Fruit fly (Drosophila melanogaster) whole organism, embryonic: ENCODE results near the gene CG31798.
A peak's percentile ranks its signal among the peaks of the same experiment; 100 is the strongest.

ENCODE experiments used
- Ada2b ChIP-seq: fragments of 200-800 bp; sonication (Bioruptor generic); IDR thresholded peaks from 2 replicates; pipeline ENCODE4 v1.3.6; 2022; ENCODE audit warnings: missing biosample characterization, missing genetic modification characterization
- Atf6 ChIP-seq: fragments of 200-800 bp; sonication (Bioruptor generic); IDR thresholded peaks from 2 replicates; pipeline ENCODE4 v1.3.6; 2022; ENCODE audit warnings: missing biosample characterization, missing genetic modification characterization
- B-H1 ChIP-seq: fragments of 200-800 bp; sonication (Bioruptor generic); IDR thresholded peaks from 3 replicates; pipeline ENCODE4 v1.3.6; 2022; ENCODE audit warnings: missing biosample characterization, missing genetic modification characterization
- CG10654 ChIP-seq: fragments of 200-800 bp; sonication (Bioruptor generic); optimal IDR thresholded peaks from 2 replicates; lab custom pipeline; 2016; ENCODE audit warnings: missing biosample characterization, missing genetic modification characterization
- CG13894 ChIP-seq: fragments of 200-800 bp; sonication (Bioruptor generic); optimal IDR thresholded peaks from 3 replicates; lab custom pipeline; 2018; ENCODE audit warnings: missing biosample characterization, mild to moderate bottlenecking, missing genetic modification characterization, moderate library complexity
- CG15479 ChIP-seq: fragments of 200-800 bp; sonication (Bioruptor generic); optimal IDR thresholded peaks from 3 replicates; lab custom pipeline; 2019; ENCODE audit warnings: missing biosample characterization, mild to moderate bottlenecking, missing genetic modification characterization, moderate library complexity
- CG1647 ChIP-seq: fragments of 200-800 bp; sonication (Bioruptor generic); optimal IDR thresholded peaks from 3 replicates; lab custom pipeline; 2016; ENCODE audit warnings: missing biosample characterization, missing genetic modification characterization
- CG17186 ChIP-seq: fragments of 200-800 bp; sonication (Bioruptor generic); optimal IDR thresholded peaks from 3 replicates; lab custom pipeline; 2017; ENCODE audit warnings: missing biosample characterization, missing genetic modification reagents, missing genetic modification characterization
- CG18262 ChIP-seq: fragments of 200-800 bp; optimal IDR thresholded peaks from 3 replicates; lab custom pipeline; 2019; ENCODE audit warnings: missing biosample characterization, mild to moderate bottlenecking, missing genetic modification characterization, moderate library complexity
- CG2120 ChIP-seq: fragments of 200-800 bp; sonication (Bioruptor generic); optimal IDR thresholded peaks from 3 replicates; lab custom pipeline; 2016; ENCODE audit warnings: missing biosample characterization, missing genetic modification characterization
- CG3995 ChIP-seq: fragments of 200-800 bp; sonication (Bioruptor generic); optimal IDR thresholded peaks from 3 replicates; lab custom pipeline; 2016; ENCODE audit warnings: missing biosample characterization, missing genetic modification characterization
- CG4820 ChIP-seq: fragments of 200-800 bp; sonication (Bioruptor generic); optimal IDR thresholded peaks from 3 replicates; lab custom pipeline; 2016; ENCODE audit warnings: missing biosample characterization, missing genetic modification characterization
- CG5180 ChIP-seq: fragments of 200-800 bp; sonication (Bioruptor generic); optimal IDR thresholded peaks from 3 replicates; lab custom pipeline; 2017; ENCODE audit warnings: missing biosample characterization, missing genetic modification characterization, mild to moderate bottlenecking, moderate library complexity, missing genetic modification reagents
- CG6854 ChIP-seq: fragments of 200-800 bp; sonication (Bioruptor generic); optimal IDR thresholded peaks from 3 replicates; lab custom pipeline; 2017; ENCODE audit warnings: missing biosample characterization, mild to moderate bottlenecking, missing genetic modification characterization
- CG7372 ChIP-seq: fragments of 200-800 bp; sonication (Bioruptor generic); IDR thresholded peaks from 2 replicates; pipeline ENCODE4 v1.3.6; 2022; ENCODE audit warnings: missing biosample characterization, missing genetic modification characterization
- CG7987 ChIP-seq: fragments of 200-800 bp; sonication (Bioruptor generic); optimal IDR thresholded peaks from 2 replicates; lab custom pipeline; 2018; ENCODE audit warnings: missing biosample characterization, mild to moderate bottlenecking, missing genetic modification characterization, moderate library complexity
- CG8478 ChIP-seq: fragments of >200 bp; optimal IDR thresholded peaks from 2 replicates; lab custom pipeline; 2018
- CG9215 ChIP-seq: fragments of 200-800 bp; sonication (Bioruptor generic); IDR thresholded peaks from 2 replicates; pipeline ENCODE4 v1.3.6; 2022; ENCODE audit warnings: missing biosample characterization, missing genetic modification characterization
- CHES-1-like ChIP-seq: fragments of 200-800 bp; sonication (Bioruptor generic); optimal IDR thresholded peaks from 2 replicates; lab custom pipeline; 2016; ENCODE audit warnings: missing biosample characterization, missing genetic modification characterization
- Camta ChIP-seq: fragments of 200-800 bp; sonication (Bioruptor generic); optimal IDR thresholded peaks from 2 replicates; lab custom pipeline; 2016; ENCODE audit warnings: missing biosample characterization, missing genetic modification characterization
- Chrac-16 ChIP-seq: fragments of 200-800 bp; sonication (Bioruptor generic); optimal IDR thresholded peaks from 3 replicates; lab custom pipeline; 2016; ENCODE audit warnings: missing biosample characterization, missing genetic modification characterization
- Elba2 ChIP-seq: fragments of 200-800 bp; sonication (Bioruptor generic); optimal IDR thresholded peaks from 3 replicates; lab custom pipeline; 2016; ENCODE audit warnings: missing biosample characterization, missing genetic modification characterization
- Fer1 ChIP-seq: fragments of 200-800 bp; sonication (Bioruptor generic); optimal IDR thresholded peaks from 2 replicates; lab custom pipeline; 2017; ENCODE audit warnings: missing biosample characterization, mild to moderate bottlenecking, missing genetic modification characterization
- Hand ChIP-seq: fragments of 200-800 bp; sonication (Bioruptor generic); optimal IDR thresholded peaks from 2 replicates; lab custom pipeline; 2017; ENCODE audit warnings: mild to moderate bottlenecking, missing biosample characterization, missing genetic modification reagents, missing genetic modification characterization
- Hmr ChIP-seq: fragments of 200-800 bp; sonication (Bioruptor generic); optimal IDR thresholded peaks from 3 replicates; lab custom pipeline; 2017; ENCODE audit warnings: mild to moderate bottlenecking, missing biosample characterization, missing genetic modification reagents, missing genetic modification characterization
- Hr39 ChIP-seq: fragments of >200 bp; optimal IDR thresholded peaks from 2 replicates; lab custom pipeline; 2017
- NFAT ChIP-seq: fragments of 200-800 bp; sonication (Bioruptor generic); IDR thresholded peaks from 2 replicates; pipeline ENCODE4 v1.3.6; 2022; ENCODE audit warnings: missing biosample characterization, missing genetic modification characterization
- PHDP ChIP-seq: fragments of 200-800 bp; sonication (Bioruptor generic); optimal IDR thresholded peaks from 3 replicates; lab custom pipeline; 2018; ENCODE audit warnings: missing biosample characterization, mild to moderate bottlenecking, missing genetic modification characterization, moderate library complexity
- Sin3A ChIP-seq: fragments of >200 bp; optimal IDR thresholded peaks from 2 replicates; lab custom pipeline; 2018
- TFAM ChIP-seq: fragments of 200-800 bp; sonication (Bioruptor generic); optimal IDR thresholded peaks from 2 replicates; lab custom pipeline; 2017; ENCODE audit warnings: missing biosample characterization, missing genetic modification characterization, inconsistent platforms
- bigmax ChIP-seq: fragments of 200-800 bp; sonication (Bioruptor generic); optimal IDR thresholded peaks from 2 replicates; lab custom pipeline; 2018; ENCODE audit warnings: missing biosample characterization, mild to moderate bottlenecking, missing genetic modification characterization
- ci ChIP-seq: fragments of 200-800 bp; sonication (Bioruptor generic); IDR thresholded peaks from 3 replicates; pipeline ENCODE4 v1.3.6; 2022; ENCODE audit warnings: missing biosample characterization, missing genetic modification characterization
- disco-r ChIP-seq: fragments of 200-800 bp; sonication (Bioruptor generic); optimal IDR thresholded peaks from 2 replicates; lab custom pipeline; 2016; ENCODE audit warnings: missing biosample characterization, missing genetic modification characterization
- esg ChIP-seq: fragments of 200-800 bp; sonication (Bioruptor generic); conservative IDR thresholded peaks from 2 replicates; pipeline ENCODE4 v1.3.6; 2022; ENCODE audit warnings: missing biosample characterization, missing genetic modification characterization
- ewg ChIP-seq: fragments of 200-800 bp; sonication (Bioruptor generic); optimal IDR thresholded peaks from 3 replicates; lab custom pipeline; 2017; ENCODE audit warnings: mild to moderate bottlenecking, missing biosample characterization, missing genetic modification reagents, missing genetic modification characterization
- fd64A ChIP-seq: fragments of 200-800 bp; sonication (Bioruptor generic); optimal IDR thresholded peaks from 3 replicates; lab custom pipeline; 2018; ENCODE audit warnings: missing biosample characterization, mild to moderate bottlenecking, missing genetic modification characterization
- ham ChIP-seq: fragments of 200-800 bp; sonication (Bioruptor generic); IDR thresholded peaks from 2 replicates; pipeline ENCODE4 v1.3.6; 2022; ENCODE audit warnings: missing biosample characterization, missing genetic modification characterization
- jumu ChIP-seq: fragments of 200-800 bp; sonication (Bioruptor generic); optimal IDR thresholded peaks from 3 replicates; lab custom pipeline; 2016; ENCODE audit warnings: missing biosample characterization, missing genetic modification characterization
- kah ChIP-seq: fragments of 200-800 bp; sonication (Bioruptor generic); optimal IDR thresholded peaks from 2 replicates; lab custom pipeline; 2018; ENCODE audit warnings: missing biosample characterization, mild to moderate bottlenecking, missing genetic modification characterization
- luna ChIP-seq: fragments of 200-800 bp; sonication (Bioruptor generic); optimal IDR thresholded peaks from 2 replicates; lab custom pipeline; 2016; ENCODE audit warnings: missing biosample characterization, missing genetic modification characterization
- oc ChIP-seq: fragments of 200-800 bp; sonication (Bioruptor generic); optimal IDR thresholded peaks from 2 replicates; lab custom pipeline; 2018; ENCODE audit warnings: missing biosample characterization, mild to moderate bottlenecking, missing genetic modification characterization, moderate library complexity
- odd ChIP-seq: fragments of 200-800 bp; sonication (Bioruptor generic); optimal IDR thresholded peaks from 2 replicates; lab custom pipeline; 2017; ENCODE audit warnings: missing biosample characterization, mild to moderate bottlenecking, missing genetic modification characterization
- onecut ChIP-seq: fragments of 200-800 bp; sonication (Bioruptor generic); IDR thresholded peaks from 2 replicates; pipeline ENCODE4 v1.3.6; 2022; ENCODE audit warnings: missing biosample characterization, missing genetic modification characterization
- pan ChIP-seq, 4 experiments: fragments of >200 bp in 3 of 4; fragments of 200-800 bp in 1 of 4; sonication (Bioruptor generic) in 1 of 4; optimal IDR thresholded peaks in 3 of 4; IDR thresholded peaks in 1 of 4; 2 replicates each; pipeline versions ENCODE4 v1.3.6 to Lab custom; 2017 to 2022; ENCODE audit warnings: missing biosample characterization in 2 of 4, missing genetic modification characterization in 2 of 4, mixed read lengths in 1 of 4
- pfk ChIP-seq: fragments of 200-800 bp; sonication (Bioruptor generic); optimal IDR thresholded peaks from 2 replicates; lab custom pipeline; 2018; ENCODE audit warnings: missing biosample characterization, mild to moderate bottlenecking, missing genetic modification characterization, moderate library complexity
- phol ChIP-seq: fragments of 200-800 bp; sonication (Bioruptor generic); optimal IDR thresholded peaks from 3 replicates; lab custom pipeline; 2018; ENCODE audit warnings: missing biosample characterization, mild to moderate bottlenecking, missing genetic modification characterization, moderate library complexity
- pros ChIP-seq: fragments of 200-800 bp; sonication (Bioruptor generic); optimal IDR thresholded peaks from 3 replicates; lab custom pipeline; 2019; ENCODE audit warnings: missing biosample characterization, mild to moderate bottlenecking, missing genetic modification characterization, moderate library complexity
- pzg ChIP-seq: fragments of 200-800 bp; sonication (Bioruptor generic); optimal IDR thresholded peaks from 3 replicates; lab custom pipeline; 2018; ENCODE audit warnings: missing biosample characterization, mild to moderate bottlenecking, missing genetic modification characterization, moderate library complexity
- sens-2 ChIP-seq: fragments of 200-800 bp; sonication (Bioruptor generic); IDR thresholded peaks from 2 replicates; pipeline ENCODE4 v1.3.6; 2022; ENCODE audit warnings: missing biosample characterization, missing genetic modification characterization
- tio ChIP-seq: fragments of 200-800 bp; sonication (Bioruptor generic); optimal IDR thresholded peaks from 2 replicates; lab custom pipeline; 2017; ENCODE audit warnings: missing biosample characterization, missing genetic modification characterization, inconsistent platforms
- trem ChIP-seq: fragments of 200-800 bp; optimal IDR thresholded peaks from 3 replicates; lab custom pipeline; 2019; ENCODE audit warnings: missing biosample characterization, mild to moderate bottlenecking, missing genetic modification characterization, moderate library complexity
- tx ChIP-seq: fragments of 200-800 bp; sonication (Bioruptor generic); optimal IDR thresholded peaks from 2 replicates; lab custom pipeline; 2016; ENCODE audit warnings: missing biosample characterization, missing genetic modification characterization
- vfl ChIP-seq: fragments of 200-800 bp; sonication (Bioruptor generic); optimal IDR thresholded peaks from 2 replicates; lab custom pipeline; 2016; ENCODE audit warnings: missing biosample characterization, missing genetic modification characterization
- yki ChIP-seq: fragments of >200 bp; optimal IDR thresholded peaks from 3 replicates; lab custom pipeline; 2018

Gene CG31798

DNA sequence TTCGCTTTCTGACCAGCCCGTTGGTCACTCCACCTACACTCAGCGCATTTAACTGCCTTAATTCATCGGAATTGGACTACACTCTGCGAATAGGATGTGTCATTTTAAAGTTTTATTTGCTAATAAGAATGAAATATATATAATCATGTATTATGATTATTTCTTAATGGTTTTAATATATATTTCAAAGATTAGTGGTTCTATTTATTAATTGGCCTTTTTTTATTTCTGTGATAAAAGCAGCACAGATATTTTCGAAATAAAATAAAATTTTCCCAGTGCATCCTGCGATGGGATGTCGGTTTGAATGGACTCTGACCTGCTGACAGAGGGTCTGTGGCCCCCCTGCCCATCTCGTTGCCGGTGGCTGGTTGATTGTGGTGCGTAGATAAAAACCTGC, 20.2 kb upstream of the CG31798 start (continued):
- TF ChIP-seq Hr39 (lab: Kevin White, UChicago) (no peak), pros (GFP tag; lab: Kevin White, UChicago) (no peak), tx (no peak), CG8478 (lab: Kevin White, UChicago) (no peak), vfl (GFP tag; lab: Kevin White, UChicago) (no peak), CG18262 (peak; percentile 63), disco-r (GFP tag; lab: Kevin White, UChicago) (no peak), PHDP (tag; lab: Kevin White, UChicago) (peak; percentile 44), esg (GFP tag; lab: Robert Waterston, UW) (no peak), tio (GFP tag; lab: Kevin White, UChicago) (no peak), CHES-1-like (GFP tag; lab: Kevin White, UChicago) (no peak), CG7987 (GFP tag; lab: Kevin White, UChicago) (no peak), pzg (GFP tag; lab: Kevin White, UChicago) (no peak), luna (GFP tag; lab: Kevin White, UChicago) (no peak), B-H1 (no peak), Hmr (GFP tag; lab: Kevin White, UChicago) (peak; percentile 34), Atf6 (GFP tag; lab: Robert Waterston, UW) (no peak), pfk (no peak), CG10654 (GFP tag; lab: Kevin White, UChicago) (no peak), CG3995 (GFP tag; lab: Kevin White, UChicago) (no peak), Ada2b (no peak), trem (tag; lab: Kevin White, UChicago) (peak; percentile 38), CG17186 (no peak), Camta (GFP tag; lab: Kevin White, UChicago) (no peak), sens-2 (GFP tag; lab: Robert Waterston, UW) (no peak), Sin3A (lab: Kevin White, UChicago) (no peak), CG5180 (GFP tag; lab: Kevin White, UChicago) (no peak), CG6854 (GFP tag; lab: Kevin White, UChicago) (no peak), CG1647 (no peak), TFAM (no peak), NFAT (GFP tag; lab: Robert Waterston, UW) (no peak), CG4820 (GFP tag; lab: Kevin White, UChicago) (no peak), jumu (GFP tag; lab: Kevin White, UChicago) (no peak), CG15479 (GFP tag; lab: Kevin White, UChicago) (no peak), pan (optimal IDR thresholded peaks at IDR 0.05; lab: Kevin White, UChicago) (no peak), pan (GFP tag; optimal IDR thresholded peaks at IDR 0.05 in 1 of 2, IDR thresholded peaks at IDR 0.05 in 1 of 2) (no peak), CG13894 (tag; lab: Kevin White, UChicago) (no peak), kah (GFP tag; lab: Kevin White, UChicago) (no peak), CG2120 (GFP tag; lab: Kevin White, UChicago) (no peak), yki (lab: Kevin White, UChicago) (no peak), fd64A (GFP tag; lab: Kevin White, UChicago) (no peak), CG7372 (GFP tag; lab: Robert Waterston, UW) (no peak), Fer1 (GFP tag; lab: Kevin White, UChicago) (no peak), Chrac-16 (GFP tag; lab: Kevin White, UChicago) (no peak), Elba2 (GFP tag; lab: Kevin White, UChicago) (no peak), ham (no peak), bigmax (GFP tag; lab: Kevin White, UChicago) (no peak), oc (tag; lab: Kevin White, UChicago) (no peak), phol (tag; lab: Kevin White, UChicago) (peak; percentile 55), odd (GFP tag; lab: Kevin White, UChicago) (no peak), ci (GFP tag; lab: Robert Waterston, UW) (no peak), Hand (GFP tag; lab: Kevin White, UChicago) (no peak), ewg (GFP tag; lab: Kevin White, UChicago) (no peak), CG9215 (no peak), onecut (GFP tag; lab: Robert Waterston, UW) (no peak)
